Fruit fly (Drosophila melanogaster) whole organism, pupa: ENCODE results near the gene Tom20.

Experiments
- CG10348 ChIP-seq: fragments of 200-800 bp; sonication (Bioruptor generic); IDR thresholded peaks from 2 replicates; pipeline ENCODE4 v1.3.6; 2022; ENCODE audit warnings: missing biosample characterization, missing genetic modification characterization
- CG15710 ChIP-seq: fragments of 200-800 bp; sonication (Bioruptor generic); optimal IDR thresholded peaks from 2 replicates; lab custom pipeline; 2018; ENCODE audit warnings: missing biosample characterization, mild to moderate bottlenecking, missing genetic modification characterization, moderate library complexity
- CG32121 ChIP-seq: fragments of 200-800 bp; sonication (Bioruptor generic); IDR thresholded peaks from 2 replicates; pipeline ENCODE4 v1.3.6; 2022; ENCODE audit warnings: missing biosample characterization, missing genetic modification characterization
- D1 ChIP-seq: fragments of 200-800 bp; sonication (Bioruptor generic); optimal IDR thresholded peaks from 2 replicates; lab custom pipeline; 2018; ENCODE audit warnings: missing biosample characterization, mild to moderate bottlenecking, missing genetic modification characterization, moderate library complexity
- Snoo ChIP-seq: fragments of 200-800 bp; sonication (Bioruptor generic); optimal IDR thresholded peaks from 3 replicates; lab custom pipeline; 2017; ENCODE audit warnings: missing biosample characterization, mild to moderate bottlenecking, missing genetic modification characterization, inconsistent platforms
- fd96Ca ChIP-seq: fragments of 200-800 bp; sonication (Bioruptor generic); IDR thresholded peaks from 3 replicates; pipeline ENCODE4 v1.3.6; 2022; ENCODE audit warnings: missing biosample characterization, missing genetic modification characterization

DNA sequence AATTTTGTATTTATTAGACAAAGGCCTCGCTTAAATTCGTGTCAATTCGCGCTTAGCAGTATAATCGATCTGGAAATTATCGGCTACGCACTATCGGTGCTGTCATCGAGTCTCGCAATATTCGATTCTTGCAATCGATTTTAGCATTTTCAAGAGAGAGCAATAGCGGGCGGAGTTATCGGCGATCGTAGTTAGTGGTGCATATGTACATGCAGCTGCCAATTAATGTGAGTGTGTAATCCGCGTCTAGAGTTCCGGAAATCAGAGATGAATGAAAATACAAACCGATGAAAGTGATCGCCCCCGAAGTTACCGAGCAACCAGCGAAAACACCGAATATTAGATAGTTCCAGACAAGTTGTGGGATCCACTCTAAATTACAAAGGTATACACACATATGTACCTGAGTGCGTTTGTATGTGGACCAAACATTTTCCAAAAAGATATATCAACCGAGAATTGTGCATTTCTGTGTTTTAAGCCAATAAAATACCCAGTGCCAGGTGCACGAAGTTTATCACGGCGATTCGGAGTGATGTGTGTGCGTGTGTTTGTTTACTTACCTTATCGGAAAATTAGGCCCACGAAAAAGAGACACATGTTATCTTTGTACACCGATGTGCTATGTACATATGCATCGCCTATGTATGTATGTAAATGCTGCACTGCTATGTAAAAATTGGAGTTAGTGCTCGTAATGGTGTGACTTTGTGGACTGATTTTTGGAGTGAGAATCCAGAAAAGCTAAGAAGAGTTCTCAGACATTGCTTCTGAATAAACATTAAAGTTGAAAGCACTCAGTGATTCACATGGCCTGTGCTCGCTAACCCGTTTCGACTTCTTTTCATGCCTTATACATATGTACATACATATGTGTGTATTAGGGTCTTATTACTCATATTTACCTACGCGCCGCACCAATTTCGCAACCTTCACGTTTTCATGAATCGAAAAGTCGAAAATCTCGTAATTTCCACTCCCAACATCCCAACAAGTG is 6.1 kb downstream of the Tom20 start:
- TF ChIP-seq CG15710 (no peak), Snoo (tag; lab: Kevin White, UChicago) (no peak), CG32121 (GFP tag; lab: Robert Waterston, UW) (no peak), CG10348 (no peak), fd96Ca (GFP tag; lab: Robert Waterston, UW) (no peak), D1 (no peak)
